Worm (Caenorhabditis elegans) whole organism, dauer: Measurements from ENCODE around the gene K11H3.5.

Experiments used
- unc-62 ChIP-seq: sonication (generic microtip); optimal IDR thresholded peaks from 2 replicates; lab custom pipeline; 2017; ENCODE audit warnings: missing biosample characterization, missing genetic modification reagents, missing genetic modification characterization

Gene K11H3.5

ce11 chrIII:9825073-9825828 lies 18.3 kb upstream of the K11H3.5 start, which contains the start of gene ZK632.9:
ZK632.9 (minus strand) TSS chrIII:9825432.
- TF ChIP-seq unc-62, result no peak

- TF ChIP-seq unc-62, result no peak
Measured at ce11 chrIII:9826005-9826404, 17.6 kb upstream of the K11H3.5 start.

- TF ChIP-seq unc-62, result no peak
Measured at ce11 chrIII:9827163-9827951, 16.2 kb upstream of the K11H3.5 start, which contains the start of the genes ZK632.10 and ZK632.11. ZK632.10 (minus strand) TSS chrIII:9827722. ZK632.11 (plus strand) TSS chrIII:9827915.

ce11 chrIII:9830502-9830901 lies 13.1 kb upstream of the K11H3.5 start, which contains the start of gene ZK632.12:
ZK632.12 (plus strand) TSS chrIII:9830802.
- TF ChIP-seq unc-62, result no peak

- TF ChIP-seq unc-62, result no peak
Measured at ce11 chrIII:9832569-9832968, 11.0 kb upstream of the K11H3.5 start.

ce11 chrIII:9834888-9835287 lies 8.7 kb upstream of the K11H3.5 start, which contains the start of gene K11H3.8:
K11H3.8 (plus strand) TSS chrIII:9835188.
- TF ChIP-seq unc-62, result no peak

ce11 chrIII:9846093-9846492 lies 2.5 kb downstream of the K11H3.5 start, which contains the start of gene K11H3.2:
K11H3.2 (plus strand) TSS chrIII:9846393.
- TF ChIP-seq unc-62, result no peak

- no peak for TF ChIP-seq unc-62
Measured at ce11 chrIII:9848083-9848482, 4.5 kb downstream of the K11H3.5 start, which contains the start of gene mrpl-36. mrpl-36 (minus strand) TSS chrIII:9848116.

ce11 chrIII:9848603-9849002 lies 5.0 kb downstream of the K11H3.5 start:
- TF ChIP-seq unc-62, result no peak

- no peak for TF ChIP-seq unc-62
Measured at ce11 chrIII:9849950-9850349, 6.4 kb downstream of the K11H3.5 start.

- no peak for TF ChIP-seq unc-62
Measured at ce11 chrIII:9850877-9851276, 7.3 kb downstream of the K11H3.5 start.

ce11 chrIII:9851547-9851946 lies 8.0 kb downstream of the K11H3.5 start, which contains the start of gene K11H3.3:
K11H3.3 (plus strand) TSS chrIII:9851854.
- no peak for TF ChIP-seq unc-62

- no peak for TF ChIP-seq unc-62
Measured at ce11 chrIII:9853667-9854620, 10.4 kb downstream of the K11H3.5 start.

ce11 chrIII:9854960-9855359 lies 11.4 kb downstream of the K11H3.5 start:
- TF ChIP-seq unc-62, result no peak

ce11 chrIII:9857110-9857509 lies 13.5 kb downstream of the K11H3.5 start:
- TF ChIP-seq unc-62, result no peak

ce11 chrIII:9858061-9858460 lies 14.5 kb downstream of the K11H3.5 start:
- no peak for TF ChIP-seq unc-62
